Worm (Caenorhabditis elegans): ENCODE measurements around the gene gstk-1.

gstk-1 gene

DNA sequence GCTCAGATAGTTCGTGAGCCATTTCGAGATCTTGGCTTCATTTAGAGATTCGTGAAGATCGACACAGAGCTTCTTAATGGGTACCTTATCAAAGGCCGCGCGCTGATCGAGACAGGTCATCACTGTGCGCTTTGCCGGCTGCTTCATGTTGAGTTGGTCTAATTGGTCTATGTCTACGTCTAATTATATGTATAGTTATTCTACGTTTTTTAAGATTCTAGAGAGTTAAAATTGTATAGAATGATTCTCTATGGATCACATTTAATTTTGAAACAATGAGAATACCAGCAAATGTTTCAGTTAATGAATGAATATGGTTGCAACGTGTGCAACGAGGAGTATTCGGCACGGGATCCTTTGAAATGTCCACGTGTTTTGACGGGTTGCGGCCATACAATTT, 18.2 kb downstream of the gstk-1 start, which contains the start of gene arc-1:
TSS of gene arc-1 (plus strand) at position 301 of the 400 bp plus-strand sequence.
- TF ChIP-seq nfya-1 (tag; optimal IDR thresholded peaks at IDR 0.05) (no peak), ets-4 (tag; optimal IDR thresholded peaks at IDR 0.05) (no peak), ceh-45 (GFP tag; IDR thresholded peaks at IDR 0.05) (no peak), zip-5 (tag; optimal IDR thresholded peaks at IDR 0.05) (no peak), pros-1 (tag; optimal IDR thresholded peaks at IDR 0.05) (no peak), C38D4.7 (GFP tag; optimal IDR thresholded peaks at IDR 0.05) (no peak), hlh-6 (tag; optimal IDR thresholded peaks at IDR 0.05) (no peak), pax-1 (tag; optimal IDR thresholded peaks at IDR 0.05) (no peak), ref-2 (tag; optimal IDR thresholded peaks at IDR 0.05) (no peak), Y22D7AL.16 (tag; optimal IDR thresholded peaks at IDR 0.05) (no peak), eyg-1 (tag; optimal IDR thresholded peaks at IDR 0.05) (no peak)

DNA sequence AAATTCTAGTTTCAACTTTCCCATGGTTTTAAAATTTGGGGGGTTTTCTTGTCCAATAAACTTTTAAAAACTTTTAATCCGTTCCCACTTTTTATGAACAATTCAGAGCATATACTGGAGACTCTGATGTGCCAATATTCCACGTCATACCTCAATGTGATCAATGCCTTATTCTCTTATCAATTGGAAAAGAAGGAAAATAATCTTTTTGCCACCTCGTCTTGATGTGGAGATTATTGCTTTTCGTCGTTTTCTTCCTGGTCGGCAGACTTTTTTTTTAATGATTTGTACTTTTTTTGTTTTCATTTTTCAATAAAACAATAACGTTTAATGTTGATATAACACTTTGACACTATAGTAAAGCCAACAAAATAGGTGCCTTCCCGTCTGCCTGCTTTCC, 21.0 kb downstream of the gstk-1 start:
- TF ChIP-seq sox-4 (tag; optimal IDR thresholded peaks at IDR 0.05): no peak
- no peak for TF ChIP-seq hlh-15 (tag; optimal IDR thresholded peaks at IDR 0.05)
- no peak for TF ChIP-seq dve-1 (tag; optimal IDR thresholded peaks at IDR 0.05)
- no peak for TF ChIP-seq ttx-3 (tag; optimal IDR thresholded peaks at IDR 0.05)
- no peak for TF ChIP-seq dmd-4 (tag; optimal IDR thresholded peaks at IDR 0.05; ENCODE audit: borderline replicate concordance)
- no peak for TF ChIP-seq fkh-6 (tag; optimal IDR thresholded peaks at IDR 0.05)
- no peak for TF ChIP-seq pha-2 (tag; optimal IDR thresholded peaks at IDR 0.05)
- TF ChIP-seq nhr-11 (tag; optimal IDR thresholded peaks at IDR 0.05): no peak
- no peak for TF ChIP-seq ceh-18 (tag; optimal IDR thresholded peaks at IDR 0.05)
- TF ChIP-seq ama-1 (optimal IDR thresholded peaks at IDR 0.05): no peak

- TF ChIP-seq Y22D7AL.16 (tag; optimal IDR thresholded peaks at IDR 0.05): no peak
- TF ChIP-seq hlh-6 (tag; optimal IDR thresholded peaks at IDR 0.05): no peak
- TF ChIP-seq ets-4 (tag; optimal IDR thresholded peaks at IDR 0.05): no peak
- TF ChIP-seq rnt-1 (tag; optimal IDR thresholded peaks at IDR 0.05): no peak
- TF ChIP-seq hlh-15 (tag; optimal IDR thresholded peaks at IDR 0.05): no peak
- TF ChIP-seq pax-1 (tag; optimal IDR thresholded peaks at IDR 0.05): no peak
These were observed 23.3 kb downstream of the gstk-1 start for ce11 chrII:9679842-9680241.

DNA sequence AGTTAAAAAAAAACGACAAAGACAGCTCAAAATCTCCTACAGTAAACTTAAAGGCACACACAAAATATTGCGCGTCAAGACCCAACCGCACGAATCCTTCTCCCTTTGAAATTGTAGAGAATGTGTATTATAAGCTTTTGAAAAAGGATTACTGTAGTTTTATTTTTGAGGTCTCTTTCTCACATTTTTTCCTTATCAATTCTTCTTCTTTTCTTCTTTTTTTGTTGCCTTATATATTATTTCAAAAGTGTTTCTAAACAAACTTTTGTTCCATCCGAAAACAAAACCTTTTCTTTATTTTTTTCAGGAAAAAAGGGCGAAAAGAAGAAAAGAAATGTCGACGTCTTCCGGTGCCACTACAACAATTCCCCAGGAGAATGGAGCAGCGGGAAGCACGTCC, 24.0 kb downstream of the gstk-1 start, which contains the start of gene ZK1320.13:
TSS of gene ZK1320.13 (plus strand) at position 301 of the 400 bp plus-strand sequence.
- TF ChIP-seq npax-4 (tag; optimal IDR thresholded peaks at IDR 0.05): no peak
- no peak for TF ChIP-seq ttx-3 (tag; optimal IDR thresholded peaks at IDR 0.05)
- no peak for TF ChIP-seq odd-2 (tag; optimal IDR thresholded peaks at IDR 0.05)
- no peak for TF ChIP-seq mec-3 (tag; optimal IDR thresholded peaks at IDR 0.05; ENCODE audit: borderline replicate concordance)
- TF ChIP-seq elt-2 (tag; optimal IDR thresholded peaks at IDR 0.05): no peak
- no peak for TF ChIP-seq unc-55 (GFP tag; optimal IDR thresholded peaks at IDR 0.05)
- no peak for TF ChIP-seq ahr-1 (tag; optimal IDR thresholded peaks at IDR 0.05)
- TF ChIP-seq ets-4 (tag; optimal IDR thresholded peaks at IDR 0.05): no peak
- TF ChIP-seq ceh-34 (tag; optimal IDR thresholded peaks at IDR 0.05): no peak

DNA sequence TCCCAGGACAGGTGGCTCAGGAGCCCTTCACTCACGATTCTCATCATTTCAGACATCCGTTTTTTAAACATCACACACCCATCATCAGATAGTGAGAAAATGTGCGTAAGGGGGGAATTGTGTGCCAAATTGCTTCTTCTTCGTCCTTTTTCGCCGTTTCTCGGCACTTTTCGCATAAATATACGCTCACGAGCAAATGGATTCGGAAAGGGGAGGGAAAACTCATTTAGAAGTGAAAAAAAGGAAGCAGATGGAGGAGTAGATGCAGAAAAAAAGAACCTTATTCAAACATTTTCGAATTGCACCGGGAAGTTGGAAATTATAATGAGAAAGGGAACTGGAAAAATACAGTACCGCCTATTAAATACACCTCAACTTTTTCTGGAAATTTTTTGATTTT, 25.5 kb downstream of the gstk-1 start:
- TF ChIP-seq unc-42 (tag; optimal IDR thresholded peaks at IDR 0.05) (peak; percentile 50), ceh-48 (tag; optimal IDR thresholded peaks at IDR 0.05) (no peak), hlh-30 (tag; optimal IDR thresholded peaks at IDR 0.05; ENCODE audit: insufficient read depth) (no peak), ets-4 (tag; optimal IDR thresholded peaks at IDR 0.05) (no peak), che-1 (tag; optimal IDR thresholded peaks at IDR 0.05) (no peak), npax-4 (tag; optimal IDR thresholded peaks at IDR 0.05) (no peak)

ce11 chrII:9684175-9684574, 27.7 kb downstream of the gstk-1 start:
- TF ChIP-seq ceh-19 (GFP tag; optimal IDR thresholded peaks at IDR 0.05): no peak
- TF ChIP-seq pros-1 (tag; optimal IDR thresholded peaks at IDR 0.05): no peak
- TF ChIP-seq K02D7.2 (tag; optimal IDR thresholded peaks at IDR 0.05): no peak
- no peak for TF ChIP-seq hlh-13 (GFP tag; optimal IDR thresholded peaks at IDR 0.05)
- no peak for TF ChIP-seq sox-2 (GFP tag; IDR thresholded peaks at IDR 0.05)
- no peak for TF ChIP-seq ceh-2 (tag; optimal IDR thresholded peaks at IDR 0.05)
- TF ChIP-seq ama-1 (optimal IDR thresholded peaks at IDR 0.05): no peak
- no peak for TF ChIP-seq unc-86 (tag; optimal IDR thresholded peaks at IDR 0.05)
- TF ChIP-seq ets-4 (tag; optimal IDR thresholded peaks at IDR 0.05): no peak
- no peak for TF ChIP-seq pha-2 (tag; optimal IDR thresholded peaks at IDR 0.05)
- TF ChIP-seq ceh-6 (GFP tag; optimal IDR thresholded peaks at IDR 0.05): no peak
- no peak for TF ChIP-seq gmeb-2 (tag; optimal IDR thresholded peaks at IDR 0.05)
